Fruit fly (Drosophila melanogaster) ovary, adult (tissue): ENCODE data around the gene CG31365.

Source experiments
- CG17801 ChIP-seq: fragments of 200-800 bp; optimal IDR thresholded peaks from 2 replicates; lab custom pipeline; 2019; ENCODE audit warnings: missing biosample characterization, mild to moderate bottlenecking, missing genetic modification characterization, moderate library complexity; ENCODE audit not compliant: partially characterized antibody

Gene CG31365

dm6 chr3R:23156347-23156864 lies 30.2 kb upstream of the CG31365 start:
- TF ChIP-seq CG17801 (GFP tag; lab: Kevin White, UChicago): no peak

DNA sequence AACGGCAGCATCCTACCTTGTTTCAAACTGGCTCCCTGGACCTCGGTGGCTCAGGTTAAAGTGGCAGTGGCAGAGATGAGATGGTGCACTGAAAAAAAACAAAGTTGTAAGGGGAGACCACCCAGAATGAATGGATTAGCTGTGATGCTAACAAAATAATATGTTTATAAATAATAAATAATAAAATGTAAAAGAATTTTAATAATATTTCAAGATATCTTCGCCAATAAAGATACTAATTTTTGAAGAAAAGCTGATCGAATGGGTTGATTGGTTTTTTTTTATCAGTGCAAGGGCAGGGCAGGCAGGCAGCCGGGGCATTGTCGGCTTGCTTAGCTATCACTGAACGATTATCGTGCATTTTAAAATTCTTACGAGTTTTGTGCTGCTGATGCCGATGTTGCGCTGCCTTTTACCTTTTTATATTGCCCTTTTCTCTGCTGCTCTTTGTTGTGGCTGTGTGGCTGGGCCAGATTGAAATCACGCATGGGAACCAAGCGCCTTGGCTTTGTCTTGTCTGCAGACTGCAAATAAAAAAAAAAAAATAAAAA lies 22.9 kb upstream of the CG31365 start:
- no peak for TF ChIP-seq CG17801 (GFP tag; lab: Kevin White, UChicago)

- no peak for TF ChIP-seq CG17801 (GFP tag; lab: Kevin White, UChicago)
Observed at dm6 chr3R:23148433-23148832, 22.2 kb upstream of the CG31365 start.

DNA sequence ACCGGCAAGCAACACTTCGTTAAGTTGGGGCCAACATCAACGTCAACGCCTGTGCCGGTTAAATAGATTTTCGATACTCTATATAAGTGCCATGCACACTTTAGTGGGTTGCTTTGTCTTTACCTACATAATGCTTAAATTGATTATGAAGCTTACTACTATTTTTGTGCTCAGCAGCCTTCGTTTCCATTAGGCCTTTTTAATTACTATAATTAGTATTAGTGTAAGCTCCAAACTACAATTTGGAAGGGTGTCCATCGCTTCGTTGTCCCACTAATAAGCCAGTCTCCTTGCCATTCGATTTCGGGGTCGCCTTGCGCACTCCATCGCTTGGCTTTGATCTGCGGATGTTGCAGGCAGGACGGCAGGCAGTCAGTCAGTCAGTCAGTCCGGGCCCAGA lies 21.4 kb upstream of the CG31365 start:
- no peak for TF ChIP-seq CG17801 (GFP tag; lab: Kevin White, UChicago)

DNA sequence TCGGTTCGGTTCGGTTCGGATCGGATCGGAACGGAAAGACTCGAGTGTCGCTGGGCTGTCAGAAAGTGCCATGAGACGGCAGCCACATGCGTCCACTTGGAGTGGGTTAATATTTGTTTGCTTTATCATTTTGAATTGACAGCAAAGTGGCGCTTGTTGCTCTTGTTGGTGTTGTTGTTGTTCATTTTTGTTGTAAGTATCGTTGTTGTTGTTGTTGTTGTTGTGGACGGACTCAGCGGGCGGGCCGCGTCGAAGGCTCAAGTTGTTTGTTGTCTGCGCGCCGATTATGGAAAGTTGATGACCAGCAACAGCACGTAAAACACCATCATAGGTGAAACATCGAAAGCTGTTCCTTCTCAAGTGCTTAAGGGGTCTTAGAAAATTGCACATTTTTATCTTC lies 20.8 kb upstream of the CG31365 start:
- no peak for TF ChIP-seq CG17801 (GFP tag; lab: Kevin White, UChicago)

- TF ChIP-seq CG17801 (GFP tag; lab: Kevin White, UChicago): no peak
Observed at dm6 chr3R:23145681-23146080, 19.5 kb upstream of the CG31365 start.

DNA sequence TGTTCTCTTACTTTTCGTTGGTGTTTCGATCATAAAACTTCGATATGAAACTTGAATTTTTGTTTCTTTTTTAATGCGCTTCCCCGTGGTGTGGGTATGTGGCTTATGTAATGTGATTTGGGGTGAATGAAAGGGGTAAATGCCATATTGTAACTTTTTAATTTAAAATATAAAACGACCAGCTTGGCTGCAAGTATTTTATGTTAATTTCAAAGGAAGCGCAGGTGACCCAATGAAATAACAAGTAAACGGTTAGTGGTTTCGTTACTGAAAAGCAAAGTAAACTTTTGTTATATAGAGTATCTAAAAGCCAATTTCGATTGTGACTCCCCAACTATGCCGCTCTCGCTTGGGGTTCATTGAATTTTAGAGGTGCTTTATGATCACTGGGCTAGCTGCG lies 18.4 kb upstream of the CG31365 start:
- no peak for TF ChIP-seq CG17801 (GFP tag; lab: Kevin White, UChicago)

DNA sequence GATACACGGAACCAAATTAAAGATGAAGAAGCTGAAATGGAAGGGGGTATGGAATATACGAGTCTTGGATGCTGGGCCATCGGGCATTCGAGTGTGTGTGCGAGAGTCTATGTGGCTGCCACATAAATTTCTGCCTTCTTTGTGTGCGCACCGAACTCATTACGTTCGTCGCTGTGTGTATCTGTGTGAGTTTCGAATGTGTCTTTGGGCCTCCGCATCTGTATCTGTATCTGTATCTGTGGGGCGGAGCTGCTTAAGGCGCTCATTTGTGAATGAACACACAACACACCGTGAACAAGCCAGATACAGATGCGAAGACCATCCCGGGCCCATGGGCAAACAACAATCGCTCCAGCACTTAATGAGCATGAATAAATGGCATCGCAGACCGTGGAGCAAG lies 17.2 kb upstream of the CG31365 start:
- TF ChIP-seq CG17801 (GFP tag; lab: Kevin White, UChicago): no peak

DNA sequence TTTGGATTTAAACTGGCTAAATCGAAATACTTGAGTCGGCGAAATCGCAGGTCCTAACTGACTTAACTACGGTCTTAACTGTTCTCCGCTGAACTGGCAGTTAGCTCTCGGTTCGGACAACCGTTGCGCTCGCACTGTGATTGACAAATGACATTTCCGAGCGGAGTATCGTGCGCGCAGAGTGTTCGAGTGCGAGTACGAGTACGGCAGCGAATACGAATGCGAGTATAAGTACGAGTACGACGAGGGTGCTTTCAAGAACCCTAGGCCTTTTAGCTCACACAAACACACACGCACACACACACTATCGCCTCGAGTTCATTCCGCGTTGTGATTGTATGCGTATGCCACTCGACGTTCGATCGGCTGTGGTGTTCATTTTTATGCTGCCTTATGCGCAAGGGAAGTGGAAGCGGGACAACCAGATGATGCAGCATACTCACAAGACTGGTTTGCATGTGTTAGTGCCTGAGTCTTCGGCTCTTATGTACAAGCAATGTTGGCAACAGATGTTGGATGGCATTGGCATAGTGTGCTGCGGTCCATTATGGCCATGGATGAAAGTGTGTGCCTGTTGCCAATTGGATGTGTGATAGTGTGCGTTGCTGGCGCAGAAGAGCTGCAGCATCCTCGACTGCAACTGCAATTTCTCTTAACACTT lies 15.6 kb upstream of the CG31365 start, which contains the start of gene hh:
Gene hh (minus strand): TSS at position 229 of the 661 bp plus-strand sequence.
- no peak for TF ChIP-seq CG17801 (GFP tag; lab: Kevin White, UChicago)

DNA sequence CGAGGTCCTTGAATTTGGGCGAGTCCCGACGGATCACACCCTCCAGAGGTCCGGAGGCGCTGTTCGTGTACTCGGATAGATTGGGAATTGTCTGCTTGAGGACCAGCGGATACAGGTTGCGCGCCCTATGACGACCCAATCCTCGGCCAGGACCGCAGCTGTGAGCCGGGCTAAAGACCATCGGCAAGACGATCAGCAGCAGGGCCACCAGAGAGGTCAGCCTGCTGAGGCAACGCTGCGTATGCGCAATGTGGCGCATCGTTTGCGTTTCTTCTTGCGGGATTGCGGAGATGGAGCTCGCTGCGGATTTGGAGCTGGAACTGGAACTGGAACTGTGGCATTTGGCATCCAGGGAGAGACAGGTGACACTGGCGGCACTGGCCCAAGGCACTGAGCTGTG lies 14.9 kb upstream of the CG31365 start:
- no peak for TF ChIP-seq CG17801 (GFP tag; lab: Kevin White, UChicago)

DNA sequence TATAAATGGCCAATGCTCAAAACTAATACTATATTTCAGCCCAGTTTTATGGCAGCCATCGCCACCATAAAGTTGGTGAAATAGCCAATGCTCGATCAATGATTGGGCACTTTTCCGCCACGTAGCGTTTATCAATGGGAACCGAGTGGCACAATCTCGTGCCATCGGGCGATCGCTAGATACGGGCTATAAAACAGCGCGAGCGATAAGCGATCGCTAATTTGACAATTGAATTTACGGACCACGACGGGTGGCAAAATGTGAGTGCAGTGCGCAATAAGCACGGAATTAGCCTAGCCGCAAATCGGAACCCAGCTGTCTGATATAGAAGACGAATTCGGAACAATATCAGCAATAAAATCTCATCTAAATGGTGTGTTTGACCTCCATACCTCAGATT lies 14.1 kb upstream of the CG31365 start:
- no peak for TF ChIP-seq CG17801 (GFP tag; lab: Kevin White, UChicago)

dm6 chr3R:23139634-23140010 lies 13.4 kb upstream of the CG31365 start:
- no peak for TF ChIP-seq CG17801 (GFP tag; lab: Kevin White, UChicago)

- no peak for TF ChIP-seq CG17801 (GFP tag; lab: Kevin White, UChicago)
Observed at dm6 chr3R:23138992-23139633, 12.9 kb upstream of the CG31365 start.

DNA sequence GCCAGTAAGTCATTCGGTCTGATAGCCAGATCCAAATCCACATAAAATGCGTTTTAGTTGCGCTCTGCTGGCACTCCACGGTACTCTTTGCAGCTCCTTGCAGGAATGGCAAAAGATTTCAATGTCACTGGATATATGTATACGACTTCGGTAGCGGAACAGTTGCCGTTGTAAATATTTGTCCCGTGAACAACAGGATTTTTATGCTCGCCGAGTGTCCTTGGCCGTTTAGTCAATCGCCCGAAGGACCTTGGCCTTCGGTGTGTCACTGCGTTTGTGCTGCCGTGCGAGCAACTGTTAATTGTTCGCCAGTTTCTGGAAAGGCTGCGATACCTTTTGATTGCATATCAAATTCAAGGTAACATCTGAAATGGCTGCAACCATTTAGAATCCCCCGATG lies 12.2 kb upstream of the CG31365 start:
- no peak for TF ChIP-seq CG17801 (GFP tag; lab: Kevin White, UChicago)

DNA sequence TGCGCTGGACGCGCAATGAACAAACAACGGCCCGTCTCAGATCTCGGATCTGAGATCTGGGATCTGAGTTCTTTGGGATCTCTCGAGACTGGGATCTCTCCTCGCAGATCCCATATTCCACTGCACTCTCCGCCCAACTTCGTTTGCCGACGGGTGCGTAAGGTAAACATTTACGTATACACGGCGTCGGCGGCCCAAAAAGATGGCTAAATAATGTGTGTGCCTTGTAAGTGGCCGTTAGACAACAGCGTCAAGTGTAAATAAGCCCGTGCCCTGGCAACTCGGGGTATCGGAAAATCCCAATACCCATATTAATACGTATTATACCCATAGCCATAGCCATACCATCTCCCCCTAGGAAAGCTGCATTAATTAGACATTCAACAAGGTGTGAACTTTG lies 8.5 kb upstream of the CG31365 start:
- no peak for TF ChIP-seq CG17801 (GFP tag; lab: Kevin White, UChicago)

DNA sequence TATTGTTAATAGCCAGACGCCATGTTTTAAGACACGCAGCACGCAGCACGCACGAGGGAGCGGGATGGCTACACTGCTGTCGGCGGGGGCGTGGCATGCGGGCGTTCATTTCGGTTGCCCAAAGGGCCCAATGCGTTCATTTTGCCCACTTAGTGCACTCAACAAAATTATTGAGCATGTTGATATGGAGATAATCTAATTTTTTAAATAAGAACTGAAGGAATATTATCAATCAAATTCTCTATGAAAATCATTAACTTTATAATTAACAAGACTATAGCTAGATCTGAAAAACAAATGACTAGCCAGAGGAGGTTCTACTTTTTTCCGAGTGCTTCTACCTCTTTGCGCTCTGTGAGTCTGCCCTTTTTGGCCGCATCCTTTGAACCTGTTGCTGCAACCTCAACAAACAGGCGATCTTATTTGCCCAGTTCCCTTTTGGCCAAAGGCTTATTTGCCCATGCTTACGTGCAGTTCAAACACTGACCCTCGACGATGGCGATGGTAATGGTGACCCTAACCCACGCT lies 7.1 kb upstream of the CG31365 start:
- TF ChIP-seq CG17801 (GFP tag; lab: Kevin White, UChicago): no peak
